Worm (Caenorhabditis elegans) whole organism, L1 larva: ENCODE results near the gene srh-27.
"Not testable (repeated sequence)": the region's sequence is repeated elsewhere in the genome, so short reads cannot be mapped to it uniquely, and the experiment has no call there.

Source experiments
- C04F5.9 ChIP-seq: sonication (generic microtip); optimal IDR thresholded peaks from 2 replicates; lab custom pipeline; 2016; ENCODE audit warnings: missing genetic modification characterization, missing compliant biosample characterization
- C16A3.4 ChIP-seq: fragments of 150-350 bp; optimal IDR thresholded peaks from 2 replicates; lab custom pipeline; 2014; ENCODE audit warnings: missing biosample characterization, missing genetic modification characterization
- C34B4.2 ChIP-seq: sonication (generic microtip); optimal IDR thresholded peaks from 2 replicates; lab custom pipeline; 2017; ENCODE audit warnings: mild to moderate bottlenecking, missing genetic modification characterization, missing compliant biosample characterization
- F16B12.6 ChIP-seq: fragments of 150-350 bp; optimal IDR thresholded peaks from 2 replicates; lab custom pipeline; 2014; ENCODE audit warnings: missing biosample characterization, missing genetic modification characterization
- alr-1 ChIP-seq: fragments of 200-800 bp; sonication (Bioruptor generic); optimal IDR thresholded peaks from 2 replicates; lab custom pipeline; 2018; ENCODE audit warnings: borderline replicate concordance, mild to moderate bottlenecking, missing genetic modification characterization, missing compliant biosample characterization
- ama-1 ChIP-seq: fragments of 150-350 bp; optimal IDR thresholded peaks from 2 replicates; lab custom pipeline; 2014
- ceh-63 ChIP-seq: fragments of 200-800 bp; sonication (Bioruptor generic); optimal IDR thresholded peaks from 2 replicates; lab custom pipeline; 2018; ENCODE audit warnings: mild to moderate bottlenecking, missing genetic modification characterization, missing compliant biosample characterization
- ceh-8 ChIP-seq: fragments of 200-800 bp; sonication (Bioruptor generic); optimal IDR thresholded peaks from 2 replicates; lab custom pipeline; 2018; ENCODE audit warnings: mild to moderate bottlenecking, missing genetic modification characterization, moderate library complexity, missing compliant biosample characterization
- ceh-90 ChIP-seq: sonication (generic microtip); optimal IDR thresholded peaks from 2 replicates; lab custom pipeline; 2016; ENCODE audit warnings: missing genetic modification characterization, missing compliant biosample characterization
- ces-1 ChIP-seq: fragments of 150-350 bp; optimal IDR thresholded peaks from 2 replicates; lab custom pipeline; 2014; ENCODE audit warnings: missing biosample characterization, missing genetic modification reagents, missing genetic modification characterization
- dpl-1 ChIP-seq, 3 experiments: fragments of 150-350 bp in 2 of 3; sonication (generic microtip) in 1 of 3; optimal IDR thresholded peaks; 2 replicates each; lab custom pipeline; 2014 to 2017; ENCODE audit warnings: missing biosample characterization in 3 of 3, missing genetic modification characterization in 3 of 3, missing genetic modification reagents in 3 of 3
- efl-1 ChIP-seq, 4 experiments: fragments of 150-350 bp; optimal IDR thresholded peaks in 3 of 4; peaks in 1 of 4; 1 replicate in 1 of 4; 2 replicates in 3 of 4; lab custom pipeline; 2014; ENCODE audit warnings: missing biosample characterization in 2 of 4, missing genetic modification characterization in 2 of 4, missing genetic modification reagents in 2 of 4
- egl-27 ChIP-seq, 2 experiments: fragments of 150-350 bp in 1 of 2; sonication (generic microtip); optimal IDR thresholded peaks; 3 replicates each; lab custom pipeline; 2017 to 2018; ENCODE audit warnings: missing biosample characterization in 2 of 2, missing genetic modification characterization in 2 of 2, missing genetic modification reagents in 2 of 2
- elt-3 ChIP-seq, 6 experiments: fragments of 150-350 bp in 1 of 6; sonication (generic microtip); optimal IDR thresholded peaks; 2 replicates each; lab custom pipeline; 2017 to 2018; ENCODE audit warnings: missing biosample characterization in 6 of 6, missing genetic modification characterization in 6 of 6, inconsistent platforms in 1 of 6
- ets-5 ChIP-seq: fragments of 200-800 bp; sonication (Bioruptor generic); IDR thresholded peaks from 2 replicates; pipeline ENCODE4 v1.3.6; 2022; ENCODE audit warnings: missing genetic modification characterization, missing compliant biosample characterization
- fkh-10 ChIP-seq: sonication (generic microtip); optimal IDR thresholded peaks from 2 replicates; lab custom pipeline; 2017; ENCODE audit warnings: missing biosample characterization, missing genetic modification reagents, missing genetic modification characterization
- hlh-4 ChIP-seq: sonication (generic microtip); optimal IDR thresholded peaks from 2 replicates; lab custom pipeline; 2016; ENCODE audit warnings: mild to moderate bottlenecking, missing genetic modification characterization, missing compliant biosample characterization
- hpl-2 ChIP-seq: fragments of 150-350 bp; optimal IDR thresholded peaks from 2 replicates; lab custom pipeline; 2014; ENCODE audit warnings: missing biosample characterization, missing genetic modification reagents, missing genetic modification characterization
- isw-1 ChIP-seq: fragments of 200-800 bp; sonication (Bioruptor generic); IDR thresholded peaks from 2 replicates; pipeline ENCODE4 v1.3.6; 2022; ENCODE audit warnings: missing genetic modification characterization, missing compliant biosample characterization
- lsy-2 ChIP-seq, 2 experiments: fragments of 150-350 bp; optimal IDR thresholded peaks; 2 replicates each; lab custom pipeline; 2014; ENCODE audit warnings: missing biosample characterization in 2 of 2, missing genetic modification characterization in 2 of 2
- mdl-1 ChIP-seq, 2 experiments: fragments of 150-350 bp; optimal IDR thresholded peaks; 2 replicates each; lab custom pipeline; 2014 to 2017; ENCODE audit warnings: missing biosample characterization in 2 of 2, missing genetic modification characterization in 2 of 2, inconsistent platforms in 1 of 2
- mep-1 ChIP-seq: fragments of 150-350 bp; optimal IDR thresholded peaks from 2 replicates; lab custom pipeline; 2014; ENCODE audit warnings: missing biosample characterization, missing genetic modification characterization
- nhr-11 ChIP-seq: fragments of 150-350 bp; optimal IDR thresholded peaks from 2 replicates; lab custom pipeline; 2014; ENCODE audit warnings: missing biosample characterization, missing genetic modification characterization
- nhr-20 ChIP-seq: sonication (generic microtip); optimal IDR thresholded peaks from 2 replicates; lab custom pipeline; 2016; ENCODE audit warnings: mild to moderate bottlenecking, missing genetic modification characterization, missing compliant biosample characterization
- nhr-237 ChIP-seq: fragments of 150-350 bp; optimal IDR thresholded peaks from 2 replicates; lab custom pipeline; 2014; ENCODE audit warnings: missing biosample characterization, missing genetic modification characterization
- nhr-28 ChIP-seq: fragments of 150-350 bp; optimal IDR thresholded peaks from 2 replicates; lab custom pipeline; 2014; ENCODE audit warnings: missing biosample characterization, missing genetic modification characterization
- nhr-47 ChIP-seq: sonication (generic microtip); optimal IDR thresholded peaks from 2 replicates; lab custom pipeline; 2016; ENCODE audit warnings: mild to moderate bottlenecking, missing genetic modification characterization, moderate library complexity, missing compliant biosample characterization
- nhr-71 ChIP-seq: sonication (generic microtip); optimal IDR thresholded peaks from 2 replicates; lab custom pipeline; 2016; ENCODE audit warnings: mild to moderate bottlenecking, missing genetic modification characterization, moderate library complexity, missing compliant biosample characterization
- nhr-76 ChIP-seq: sonication (generic microtip); optimal IDR thresholded peaks from 2 replicates; lab custom pipeline; 2017; ENCODE audit warnings: missing biosample characterization, missing genetic modification characterization
- nhr-85 ChIP-seq: sonication (generic microtip); peaks from one replicate; lab custom pipeline; 2016; ENCODE audit warnings: missing genetic modification characterization, inconsistent platforms, missing compliant biosample characterization
- pax-3 ChIP-seq: fragments of 200-800 bp; sonication (Bioruptor generic); optimal IDR thresholded peaks from 2 replicates; lab custom pipeline; 2018; ENCODE audit warnings: mild to moderate bottlenecking, missing genetic modification characterization, moderate library complexity, missing compliant biosample characterization
- rnt-1 ChIP-seq: sonication (generic microtip); optimal IDR thresholded peaks from 2 replicates; lab custom pipeline; 2016; ENCODE audit warnings: mild to moderate bottlenecking, missing genetic modification characterization, moderate library complexity, missing compliant biosample characterization
- skn-1 ChIP-seq: fragments of 150-350 bp; optimal IDR thresholded peaks from 2 replicates; lab custom pipeline; 2014; ENCODE audit warnings: missing biosample characterization, missing genetic modification characterization
- snu-23 ChIP-seq: sonication (generic microtip); optimal IDR thresholded peaks from 2 replicates; lab custom pipeline; 2016; ENCODE audit warnings: missing genetic modification characterization, missing compliant biosample characterization
- swsn-7 ChIP-seq: sonication (generic microtip); optimal IDR thresholded peaks from 2 replicates; lab custom pipeline; 2016; ENCODE audit warnings: missing genetic modification characterization, missing compliant biosample characterization
- tlp-1 ChIP-seq: fragments of 150-350 bp; optimal IDR thresholded peaks from 2 replicates; lab custom pipeline; 2014; ENCODE audit warnings: missing biosample characterization, missing genetic modification characterization
- unc-98 ChIP-seq: fragments of 200-800 bp; sonication (Bioruptor generic); IDR thresholded peaks from 2 replicates; pipeline ENCODE4 v1.3.6; 2022; ENCODE audit warnings: missing genetic modification characterization, missing compliant biosample characterization
- vab-15 ChIP-seq: sonication (generic microtip); optimal IDR thresholded peaks from 2 replicates; lab custom pipeline; 2017; ENCODE audit warnings: missing genotype, mild to moderate bottlenecking, missing genetic modification characterization, missing compliant biosample characterization
- zip-4 ChIP-seq: fragments of 200-800 bp; sonication (Bioruptor generic); optimal IDR thresholded peaks from 2 replicates; lab custom pipeline; 2018; ENCODE audit warnings: mild to moderate bottlenecking, missing genetic modification characterization, moderate library complexity, missing compliant biosample characterization

srh-27 gene

ce11 chrII:12432356-12432755 is 16.0 kb upstream of the srh-27 start, which contains the start of gene dct-12:
Gene dct-12, minus strand, starts transcription at chrII:12432456.
- no peak for TF ChIP-seq C04F5.9
- no peak for TF ChIP-seq ets-5
- TF ChIP-seq ama-1 (lab: Kevin White, UChicago): no peak
- no peak for TF ChIP-seq nhr-76 (tag; lab: Kevin White, UChicago)
- TF ChIP-seq skn-1 (tag; lab: Kevin White, UChicago): no peak
- TF ChIP-seq mdl-1 (tag; optimal IDR thresholded peaks at IDR 0.05; lab: Kevin White, UChicago): no peak
- no peak for TF ChIP-seq isw-1
- no peak for TF ChIP-seq nhr-47
- TF ChIP-seq ceh-8 (GFP tag; lab: Kevin White, UChicago): no peak
- no peak for TF ChIP-seq dpl-1 (GFP tag; optimal IDR thresholded peaks at IDR 0.05; lab: Kevin White, UChicago)
- TF ChIP-seq, all 84 proteins: peak for 0

- TF ChIP-seq efl-1 (optimal IDR thresholded peaks at IDR 0.05; lab: Kevin White, UChicago) (no peak), efl-1 (GFP tag; optimal IDR thresholded peaks at IDR 0.05 in 1 of 2; lab: Kevin White, UChicago) (peak in 1 of 2 experiments; percentile 52), isw-1 (no peak), egl-27 (tag; optimal IDR thresholded peaks at IDR 0.05; lab: Kevin White, UChicago) (no peak)
Measured at ce11 chrII:12435202-12435872, 13.0 kb upstream of the srh-27 start.

DNA sequence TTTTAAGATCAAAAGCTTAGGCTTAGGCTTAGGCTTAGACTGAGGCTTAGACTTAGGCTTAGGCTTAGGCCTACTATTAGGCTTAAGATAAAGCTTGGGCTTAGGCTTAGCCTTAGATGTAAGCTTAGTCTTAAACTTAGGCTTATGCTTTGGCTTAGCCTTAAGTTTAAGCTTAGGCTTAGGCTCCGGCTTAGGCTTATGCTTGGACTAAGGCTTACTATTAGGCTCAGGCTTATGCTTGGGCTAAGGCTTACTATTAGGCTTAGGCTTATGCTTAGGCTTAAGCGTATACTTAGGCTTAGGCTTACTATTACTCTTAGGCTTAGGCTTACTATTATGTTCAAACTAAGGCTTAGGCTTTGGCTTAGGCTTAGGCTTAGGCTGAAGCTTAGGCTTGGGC is 11.6 kb upstream of the srh-27 start:
- no peak for TF ChIP-seq ceh-90 (tag; lab: Kevin White, UChicago)
- TF ChIP-seq C16A3.4 (tag; lab: Kevin White, UChicago): no peak
- no peak for TF ChIP-seq pax-3
- TF ChIP-seq mep-1 (tag; lab: Kevin White, UChicago): no peak
- TF ChIP-seq tlp-1: no peak
- TF ChIP-seq hpl-2 (GFP tag; lab: Kevin White, UChicago): no peak
- TF ChIP-seq nhr-85 (tag; lab: Kevin White, UChicago): no peak
- no peak for TF ChIP-seq C34B4.2
- no peak for TF ChIP-seq swsn-7 (tag; lab: Kevin White, UChicago)
- no peak for TF ChIP-seq nhr-237
- no peak for TF ChIP-seq efl-1 (optimal IDR thresholded peaks at IDR 0.05; lab: Kevin White, UChicago)
- TF ChIP-seq efl-1 (GFP tag; optimal IDR thresholded peaks at IDR 0.05 in 1 of 2; lab: Kevin White, UChicago): no peak
- no peak for TF ChIP-seq hlh-4
- no peak for TF ChIP-seq nhr-11 (tag; lab: Kevin White, UChicago)
- TF ChIP-seq lsy-2 (tag; optimal IDR thresholded peaks at IDR 0.05; lab: Kevin White, UChicago): no peak
- TF ChIP-seq isw-1: no peak

- TF ChIP-seq nhr-71 (peak; percentile 1), elt-3 (tag; optimal IDR thresholded peaks at IDR 0.05; lab: Kevin White, UChicago) (no peak)
Measured at ce11 chrII:12438441-12438840, 9.9 kb upstream of the srh-27 start, which contains the start of gene Y57A10C.9. Gene Y57A10C.9, minus strand, starts transcription at chrII:12438541.

DNA sequence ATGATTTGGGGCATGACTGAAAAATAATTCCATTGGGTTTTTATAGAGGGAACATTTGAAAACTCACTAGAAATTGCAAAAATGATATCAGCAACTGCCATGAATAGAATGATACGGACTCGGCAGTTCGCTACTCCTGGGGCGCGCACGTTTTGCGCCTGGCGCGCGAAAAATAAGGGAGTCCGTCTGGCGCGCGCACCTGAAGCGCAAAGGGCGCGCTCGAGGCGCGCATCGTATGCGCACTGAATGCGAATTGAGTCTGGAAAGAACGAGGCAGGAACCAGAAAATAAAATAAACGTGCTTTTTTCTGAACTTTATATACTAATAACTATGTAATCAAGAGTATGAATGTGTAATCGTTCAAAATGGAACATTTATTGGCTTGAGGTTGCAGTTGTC is 7.2 kb upstream of the srh-27 start, which contains the start of gene Y57A10C.10:
Gene Y57A10C.10 (minus strand): TSS at position 101 of the 400 bp plus-strand sequence.
- TF ChIP-seq snu-23; F16B12.6 (tag; lab: Kevin White, UChicago); C16A3.4 (tag; lab: Kevin White, UChicago): not testable (repeated sequence)

ce11 chrII:12444679-12445376 is 3.5 kb upstream of the srh-27 start, which contains the start of the genes W05H5.1 and pitr-6:
Gene W05H5.1, minus strand, starts transcription at chrII:12444779.
Gene pitr-6, plus strand, starts transcription at chrII:12445326.
- no peak for TF ChIP-seq nhr-28
- no peak for TF ChIP-seq elt-3 (tag; optimal IDR thresholded peaks at IDR 0.05; lab: Kevin White, UChicago)
- no peak for TF ChIP-seq tlp-1
- no peak for TF ChIP-seq rnt-1
- no peak for TF ChIP-seq unc-98 (GFP tag; lab: Robert Waterston, UW)
- no peak for TF ChIP-seq zip-4 (GFP tag; lab: Kevin White, UChicago)
- TF ChIP-seq nhr-20 (tag; lab: Kevin White, UChicago): no peak
- TF ChIP-seq snu-23: no peak
- no peak for TF ChIP-seq C04F5.9
- TF ChIP-seq fkh-10 (GFP tag; lab: Kevin White, UChicago): no peak
- no peak for TF ChIP-seq alr-1 (tag; lab: Kevin White, UChicago)
- TF ChIP-seq ces-1 (GFP tag; lab: Kevin White, UChicago): no peak
- TF ChIP-seq vab-15 (tag; lab: Kevin White, UChicago): no peak
- TF ChIP-seq ceh-63 (GFP tag; lab: Kevin White, UChicago): no peak
- TF ChIP-seq dpl-1 (GFP tag; optimal IDR thresholded peaks at IDR 0.05; lab: Kevin White, UChicago): no peak
